Fruit fly (Drosophila melanogaster) whole organism, embryonic: ENCODE data around the gene dor.

Source experiments
- Asciz ChIP-seq: fragments of 200-800 bp; sonication (Bioruptor generic); optimal IDR thresholded peaks from 2 replicates; lab custom pipeline; 2017; ENCODE audit warnings: missing biosample characterization, mild to moderate bottlenecking, missing genetic modification characterization, missing genetic modification reagents
- Atf-2 ChIP-seq: fragments of 200-800 bp; sonication (Bioruptor generic); optimal IDR thresholded peaks from 2 replicates; lab custom pipeline; 2016; ENCODE audit warnings: missing biosample characterization, missing genetic modification characterization
- BEAF-32 ChIP-seq: fragments of 200-800 bp; sonication (Bioruptor generic); optimal IDR thresholded peaks from 3 replicates; lab custom pipeline; 2017; ENCODE audit warnings: missing biosample characterization, missing genetic modification characterization, mild to moderate bottlenecking, moderate library complexity, missing genetic modification reagents
- CG10366 ChIP-seq: fragments of 200-800 bp; sonication (Bioruptor generic); IDR thresholded peaks from 2 replicates; pipeline ENCODE4 v1.3.6; 2022; ENCODE audit warnings: missing biosample characterization, missing genetic modification characterization
- CG11247 ChIP-seq: fragments of 200-800 bp; sonication (Bioruptor generic); IDR thresholded peaks from 2 replicates; pipeline ENCODE4 v1.3.6; 2022; ENCODE audit warnings: missing biosample characterization, missing genetic modification characterization
- CG12155 ChIP-seq: fragments of 200-800 bp; sonication (Bioruptor generic); optimal IDR thresholded peaks from 3 replicates; lab custom pipeline; 2016; ENCODE audit warnings: missing biosample characterization, missing genetic modification characterization
- CG13123 ChIP-seq: fragments of 200-800 bp; sonication (Bioruptor generic); optimal IDR thresholded peaks from 2 replicates; lab custom pipeline; 2016; ENCODE audit warnings: missing biosample characterization, missing genetic modification characterization
- CG16863 ChIP-seq: fragments of 200-800 bp; sonication (Bioruptor generic); optimal IDR thresholded peaks from 3 replicates; lab custom pipeline; 2016; ENCODE audit warnings: missing biosample characterization, missing genetic modification characterization
- CG17359 ChIP-seq: fragments of 200-800 bp; sonication (Bioruptor generic); optimal IDR thresholded peaks from 3 replicates; lab custom pipeline; 2018; ENCODE audit warnings: missing biosample characterization, mild to moderate bottlenecking, missing genetic modification characterization, moderate library complexity
- CG17385 ChIP-seq: fragments of 200-800 bp; sonication (Bioruptor generic); optimal IDR thresholded peaks from 3 replicates; lab custom pipeline; 2018; ENCODE audit warnings: missing biosample characterization, mild to moderate bottlenecking, missing genetic modification characterization
- CG17912 ChIP-seq: fragments of 200-800 bp; sonication (Bioruptor generic); optimal IDR thresholded peaks from 2 replicates; lab custom pipeline; 2018; ENCODE audit warnings: missing biosample characterization, mild to moderate bottlenecking, missing genetic modification characterization
- CG33213 ChIP-seq: fragments of 200-800 bp; sonication (Bioruptor generic); optimal IDR thresholded peaks from 3 replicates; lab custom pipeline; 2016; ENCODE audit warnings: missing biosample characterization, missing genetic modification characterization
- CG33557 ChIP-seq: fragments of 200-800 bp; sonication (Bioruptor generic); optimal IDR thresholded peaks from 2 replicates; lab custom pipeline; 2019; ENCODE audit warnings: missing biosample characterization, mild to moderate bottlenecking, missing genetic modification characterization, moderate library complexity
- CG3407 ChIP-seq: fragments of 200-800 bp; sonication (Bioruptor generic); optimal IDR thresholded peaks from 2 replicates; lab custom pipeline; 2018; ENCODE audit warnings: missing biosample characterization, mild to moderate bottlenecking, missing genetic modification characterization
- CG4424 ChIP-seq: fragments of 200-800 bp; sonication (Bioruptor generic); optimal IDR thresholded peaks from 3 replicates; lab custom pipeline; 2016; ENCODE audit warnings: missing biosample characterization, missing genetic modification characterization
- CG4854 ChIP-seq: fragments of 200-800 bp; sonication (Bioruptor generic); optimal IDR thresholded peaks from 2 replicates; lab custom pipeline; 2016; ENCODE audit warnings: missing biosample characterization, missing genetic modification characterization, inconsistent platforms
- CG6683 ChIP-seq: fragments of 200-800 bp; sonication (Bioruptor generic); optimal IDR thresholded peaks from 2 replicates; lab custom pipeline; 2017; ENCODE audit warnings: missing biosample characterization, mild to moderate bottlenecking, missing genetic modification characterization, missing genetic modification reagents
- CG6854 ChIP-seq: fragments of 200-800 bp; sonication (Bioruptor generic); optimal IDR thresholded peaks from 3 replicates; lab custom pipeline; 2017; ENCODE audit warnings: missing biosample characterization, mild to moderate bottlenecking, missing genetic modification characterization
- CG7839 ChIP-seq: fragments of 200-800 bp; sonication (Bioruptor generic); optimal IDR thresholded peaks from 3 replicates; lab custom pipeline; 2018; ENCODE audit warnings: missing biosample characterization, mild to moderate bottlenecking, missing genetic modification characterization, moderate library complexity
- CG8089 ChIP-seq: fragments of 200-800 bp; sonication (Bioruptor generic); optimal IDR thresholded peaks from 3 replicates; lab custom pipeline; 2016; ENCODE audit warnings: missing biosample characterization, missing genetic modification characterization
- CG8478 ChIP-seq: fragments of >200 bp; optimal IDR thresholded peaks from 2 replicates; lab custom pipeline; 2018
- CG8944 ChIP-seq: fragments of 200-800 bp; sonication (Bioruptor generic); optimal IDR thresholded peaks from 3 replicates; lab custom pipeline; 2016; ENCODE audit warnings: missing biosample characterization, missing genetic modification characterization
- CG9215 ChIP-seq: fragments of 200-800 bp; sonication (Bioruptor generic); IDR thresholded peaks from 2 replicates; pipeline ENCODE4 v1.3.6; 2022; ENCODE audit warnings: missing biosample characterization, missing genetic modification characterization
- CrebB ChIP-seq: fragments of 200-800 bp; sonication (Bioruptor generic); optimal IDR thresholded peaks from 3 replicates; lab custom pipeline; 2018; ENCODE audit warnings: missing biosample characterization, mild to moderate bottlenecking, missing genetic modification characterization
- D ChIP-seq, 2 experiments: fragments of 200-800 bp in 1 of 2; fragments of >200 bp in 1 of 2; sonication (Bioruptor generic) in 1 of 2; optimal IDR thresholded peaks; 2 replicates in 1 of 2; 3 replicates in 1 of 2; lab custom pipeline; 2017; ENCODE audit warnings: mild to moderate bottlenecking in 1 of 2, missing biosample characterization in 1 of 2, missing genetic modification characterization in 1 of 2, missing genetic modification reagents in 1 of 2
- Dbx ChIP-seq: fragments of 200-800 bp; sonication (Bioruptor generic); IDR thresholded peaks from 3 replicates; pipeline ENCODE4 v1.3.6; 2022; ENCODE audit warnings: missing biosample characterization, missing genetic modification characterization
- Hmr ChIP-seq: fragments of 200-800 bp; sonication (Bioruptor generic); optimal IDR thresholded peaks from 3 replicates; lab custom pipeline; 2017; ENCODE audit warnings: mild to moderate bottlenecking, missing biosample characterization, missing genetic modification reagents, missing genetic modification characterization
- Hr39 ChIP-seq: fragments of >200 bp; optimal IDR thresholded peaks from 2 replicates; lab custom pipeline; 2017
- Lpt ChIP-seq: fragments of >200 bp; optimal IDR thresholded peaks from 2 replicates; lab custom pipeline; 2018; ENCODE audit warnings: missing biosample characterization, missing genetic modification characterization
- Ravus ChIP-seq: fragments of 200-800 bp; sonication (Bioruptor generic); IDR thresholded peaks from 2 replicates; pipeline ENCODE4 v1.3.6; 2022; ENCODE audit warnings: missing biosample characterization, missing genetic modification characterization
- Spps ChIP-seq: fragments of 200-800 bp; sonication (Bioruptor generic); optimal IDR thresholded peaks from 2 replicates; lab custom pipeline; 2018; ENCODE audit warnings: missing biosample characterization, mild to moderate bottlenecking, missing genetic modification characterization
- abd-A ChIP-seq: fragments of 200-800 bp; sonication (Bioruptor generic); optimal IDR thresholded peaks from 3 replicates; lab custom pipeline; 2019; ENCODE audit warnings: missing biosample characterization, mild to moderate bottlenecking, missing genetic modification characterization, moderate library complexity
- ap ChIP-seq: fragments of 200-800 bp; sonication (Bioruptor generic); IDR thresholded peaks from 2 replicates; pipeline ENCODE4 v1.3.6; 2022; ENCODE audit warnings: missing biosample characterization, missing genetic modification characterization
- btn ChIP-seq: fragments of 200-800 bp; sonication (Bioruptor generic); optimal IDR thresholded peaks from 2 replicates; lab custom pipeline; 2016; ENCODE audit warnings: missing biosample characterization, missing genetic modification characterization
- ci ChIP-seq: fragments of 200-800 bp; sonication (Bioruptor generic); IDR thresholded peaks from 3 replicates; pipeline ENCODE4 v1.3.6; 2022; ENCODE audit warnings: missing biosample characterization, missing genetic modification characterization
- dan ChIP-seq: fragments of 200-800 bp; sonication (Bioruptor generic); IDR thresholded peaks from 2 replicates; pipeline ENCODE4 v1.3.6; 2022; ENCODE audit warnings: missing biosample characterization, missing genetic modification characterization
- ems ChIP-seq: fragments of 200-800 bp; sonication (Bioruptor generic); optimal IDR thresholded peaks from 3 replicates; lab custom pipeline; 2016; ENCODE audit warnings: missing biosample characterization, missing genetic modification characterization
- fru ChIP-seq: fragments of >200 bp; optimal IDR thresholded peaks from 2 replicates; lab custom pipeline; 2017
- ftz-f1 ChIP-seq: fragments of 200-800 bp; sonication (Bioruptor generic); optimal IDR thresholded peaks from 2 replicates; lab custom pipeline; 2016; ENCODE audit warnings: missing biosample characterization, missing genetic modification characterization
- gce ChIP-seq: fragments of 200-800 bp; sonication (Bioruptor generic); IDR thresholded peaks from 3 replicates; pipeline ENCODE4 v1.3.6; 2022; ENCODE audit warnings: missing biosample characterization, missing genetic modification characterization
- ken ChIP-seq: fragments of 200-800 bp; sonication (Bioruptor generic); IDR thresholded peaks from 3 replicates; pipeline ENCODE4 v1.3.6; 2022; ENCODE audit warnings: missing biosample characterization, missing genetic modification characterization
- org-1 ChIP-seq: fragments of 200-800 bp; sonication (Bioruptor generic); optimal IDR thresholded peaks from 2 replicates; lab custom pipeline; 2017; ENCODE audit warnings: missing biosample characterization, missing genetic modification characterization
- pan ChIP-seq, 4 experiments: fragments of >200 bp in 3 of 4; fragments of 200-800 bp in 1 of 4; sonication (Bioruptor generic) in 1 of 4; optimal IDR thresholded peaks in 3 of 4; IDR thresholded peaks in 1 of 4; 2 replicates each; pipeline versions ENCODE4 v1.3.6 to Lab custom; 2017 to 2022; ENCODE audit warnings: missing biosample characterization in 2 of 4, missing genetic modification characterization in 2 of 4, mixed read lengths in 1 of 4
- pfk ChIP-seq: fragments of 200-800 bp; sonication (Bioruptor generic); optimal IDR thresholded peaks from 2 replicates; lab custom pipeline; 2018; ENCODE audit warnings: missing biosample characterization, mild to moderate bottlenecking, missing genetic modification characterization, moderate library complexity
- pho ChIP-seq: fragments of 200-800 bp; sonication (Bioruptor generic); optimal IDR thresholded peaks from 2 replicates; lab custom pipeline; 2016; ENCODE audit warnings: missing biosample characterization, missing genetic modification characterization
- phol ChIP-seq: fragments of 200-800 bp; sonication (Bioruptor generic); optimal IDR thresholded peaks from 3 replicates; lab custom pipeline; 2018; ENCODE audit warnings: missing biosample characterization, mild to moderate bottlenecking, missing genetic modification characterization, moderate library complexity
- sens ChIP-seq: fragments of 200-800 bp; sonication (Bioruptor generic); peaks from one replicate; lab custom pipeline; 2016; ENCODE audit warnings: missing biosample characterization, missing genetic modification characterization
- slou ChIP-seq: fragments of 200-800 bp; sonication (Bioruptor generic); optimal IDR thresholded peaks from 3 replicates; lab custom pipeline; 2016; ENCODE audit warnings: missing biosample characterization, missing genetic modification characterization
- vnd ChIP-seq: fragments of 200-800 bp; sonication (Bioruptor generic); IDR thresholded peaks from 3 replicates; pipeline ENCODE4 v1.3.6; 2022; ENCODE audit warnings: missing biosample characterization, missing genetic modification characterization; ENCODE audit not compliant: partially characterized antibody

dor gene

DNA sequence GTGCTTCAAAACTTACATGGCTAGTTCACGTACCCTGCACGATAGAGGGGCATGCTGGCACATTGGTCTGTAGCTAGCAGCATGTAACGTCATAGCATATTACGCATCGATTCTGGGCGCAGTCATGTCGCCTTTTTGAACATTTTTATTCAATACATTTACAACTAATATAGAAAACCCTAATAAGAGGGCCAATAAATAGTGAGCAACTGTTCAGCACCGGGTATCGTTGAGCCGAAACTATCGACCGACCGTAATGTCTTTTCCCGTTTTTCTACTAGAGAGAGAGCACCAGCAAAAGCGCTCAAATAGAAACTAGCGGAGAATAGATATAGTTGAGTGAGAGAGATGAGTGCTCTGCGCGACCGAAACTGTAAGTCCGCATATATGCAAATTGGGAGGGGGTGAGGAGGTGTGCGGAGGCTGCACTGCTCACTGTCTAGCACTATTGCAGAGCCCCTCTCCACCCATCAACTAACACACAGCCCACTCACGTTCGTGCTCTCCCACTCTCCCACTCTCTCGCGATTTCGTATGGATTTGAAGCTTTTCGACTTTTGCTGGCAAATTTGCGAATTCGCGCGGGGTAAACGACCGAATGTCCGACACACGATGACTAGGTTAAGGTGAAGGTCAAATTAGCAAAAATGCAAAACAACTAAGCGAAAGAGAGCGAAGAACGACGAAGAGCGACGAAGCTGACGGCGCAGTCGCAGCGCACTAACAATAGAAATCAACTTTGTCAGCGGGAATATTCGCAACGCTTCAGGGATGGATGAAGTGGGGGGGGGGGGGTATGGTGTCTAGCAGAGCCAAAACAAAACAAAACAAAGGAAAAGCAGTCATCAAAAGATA, 45.9 kb upstream of the dor start (continued):
- TF ChIP-seq CG7839 (peak; percentile 88), CG13123 (GFP tag; lab: Kevin White, UChicago) (no peak), CG6854 (GFP tag; lab: Kevin White, UChicago) (peak; percentile 32), pho (GFP tag; lab: Kevin White, UChicago) (peak; percentile 85), org-1 (GFP tag; lab: Kevin White, UChicago) (peak; percentile 71), ftz-f1 (GFP tag; lab: Kevin White, UChicago) (peak; percentile 5), CG16863 (GFP tag; lab: Kevin White, UChicago) (peak; percentile 82), Ravus (peak; percentile 68), CG8944 (GFP tag; lab: Kevin White, UChicago) (peak; percentile 72), pan (optimal IDR thresholded peaks at IDR 0.05; lab: Kevin White, UChicago) (no peak), pan (GFP tag; optimal IDR thresholded peaks at IDR 0.05 in 1 of 2, IDR thresholded peaks at IDR 0.05 in 1 of 2) (peak in 1 of 2 experiments; percentile 85), BEAF-32 (GFP tag; lab: Kevin White, UChicago) (no peak), ken (GFP tag; lab: Robert Waterston, UW) (peak; percentile 76), pfk (GFP tag; lab: Kevin White, UChicago) (no peak), Hr39 (lab: Kevin White, UChicago) (no peak), dan (no peak), CG6683 (GFP tag; lab: Kevin White, UChicago) (peak; percentile 56), CG12155 (GFP tag; lab: Kevin White, UChicago) (peak; percentile 76), CG11247 (GFP tag; lab: Robert Waterston, UW) (peak; percentile 81), CG3407 (peak; percentile 17), ems (GFP tag; lab: Kevin White, UChicago) (peak; percentile 75), CG17359 (tag; lab: Kevin White, UChicago) (peak; percentile 76), fru (lab: Kevin White, UChicago) (no peak), Hmr (GFP tag; lab: Kevin White, UChicago) (peak; percentile 81), sens (peak; percentile 96), CG8478 (lab: Kevin White, UChicago) (no peak), CG33557 (GFP tag; lab: Kevin White, UChicago) (no peak), CG33213 (GFP tag; lab: Kevin White, UChicago) (peak; percentile 71), CG4424 (peak; percentile 67), ap (peak; percentile 68), slou (GFP tag; lab: Kevin White, UChicago) (no peak), gce (GFP tag; lab: Robert Waterston, UW) (no peak), CG10366 (GFP tag; lab: Robert Waterston, UW) (peak; percentile 87), vnd (GFP tag; lab: Robert Waterston, UW) (no peak), btn (peak; percentile 46), Dbx (peak; percentile 86), Atf-2 (GFP tag; lab: Kevin White, UChicago) (peak; percentile 73), phol (tag; lab: Kevin White, UChicago) (peak; percentile 78), ci (GFP tag; lab: Robert Waterston, UW) (peak; percentile 75; the same call in 2 of the 3 replicates), Spps (tag; lab: Kevin White, UChicago) (no peak), CG9215 (GFP tag; lab: Robert Waterston, UW) (peak; percentile 87), Asciz (GFP tag; lab: Kevin White, UChicago) (peak; percentile 49), CG8089 (GFP tag; lab: Kevin White, UChicago) (peak; percentile 69), abd-A (no peak), D (optimal IDR thresholded peaks at IDR 0.05; lab: Kevin White, UChicago) (no peak), D (GFP tag; optimal IDR thresholded peaks at IDR 0.05; lab: Kevin White, UChicago) (peak; percentile 41), CrebB (tag; lab: Kevin White, UChicago) (peak; percentile 29), CG4854 (GFP tag; lab: Kevin White, UChicago) (no peak), Lpt (no peak), CG17385 (peak; percentile 59), CG17912 (GFP tag; lab: Kevin White, UChicago) (no peak)
